Worm (Caenorhabditis elegans): Measurements from ENCODE around the gene str-155.

Gene str-155

DNA sequence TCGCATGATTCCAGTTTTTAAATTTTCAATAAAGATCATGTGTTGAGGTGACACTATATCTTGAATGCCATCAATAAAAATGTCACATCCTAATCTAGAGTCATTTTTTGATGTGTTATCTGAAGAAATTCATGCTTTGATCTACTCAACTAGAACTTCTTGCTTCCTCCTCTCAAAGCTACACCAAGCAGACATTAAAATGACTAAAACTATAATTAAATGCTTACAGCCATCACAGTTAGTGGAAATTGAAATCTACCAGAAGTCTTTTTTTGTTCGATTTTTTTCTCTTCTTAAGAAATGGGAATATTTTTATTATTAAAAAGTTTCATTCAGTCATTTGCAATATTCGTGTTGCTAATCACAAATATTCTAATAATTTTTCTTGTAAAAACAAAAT lies 2.0 kb downstream of the str-155 start, which contains the start of gene str-158:
Gene str-158, plus strand, starts transcription at position 301 of the 400 bp plus-strand sequence.
- TF ChIP-seq lin-39 (tag; optimal IDR thresholded peaks at IDR 0.05) (no peak), ZK546.5 (tag; optimal IDR thresholded peaks at IDR 0.05) (no peak), nhr-77 (tag; optimal IDR thresholded peaks at IDR 0.05) (no peak), ama-1 (optimal IDR thresholded peaks at IDR 0.05) (no peak), ztf-4 (tag; optimal IDR thresholded peaks at IDR 0.05) (no peak), ceh-16 (tag; optimal IDR thresholded peaks at IDR 0.05) (no peak), lsy-2 (tag; optimal IDR thresholded peaks at IDR 0.05) (no peak), egl-27 (tag; optimal IDR thresholded peaks at IDR 0.05) (no peak), aly-2 (tag; optimal IDR thresholded peaks at IDR 0.05) (no peak), R02D3.7 (tag; optimal IDR thresholded peaks at IDR 0.05) (no peak), F13H6.1 (tag; optimal IDR thresholded peaks at IDR 0.05) (no peak), unc-55 (GFP tag; optimal IDR thresholded peaks at IDR 0.05) (no peak)

DNA sequence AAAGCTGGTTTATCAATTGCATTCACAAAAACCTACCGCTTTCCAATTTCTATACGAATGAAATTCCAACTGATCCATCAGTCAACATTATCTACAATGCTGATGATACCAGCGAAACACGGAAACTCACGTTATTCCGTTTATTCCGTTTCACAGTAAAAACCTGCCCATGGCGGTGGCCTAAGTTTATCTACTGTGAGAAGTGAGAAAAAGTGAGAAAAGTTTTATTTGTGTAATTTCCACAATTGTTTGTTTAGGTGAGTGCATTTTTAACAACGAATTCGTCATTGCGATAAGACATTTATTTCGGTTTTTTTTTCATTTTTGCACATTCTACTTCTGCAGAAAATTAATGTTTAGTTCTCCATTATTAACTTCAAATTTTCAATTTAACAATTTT lies 14.3 kb downstream of the str-155 start, which contains the start of gene Y9C9A.8:
Gene Y9C9A.8, plus strand, starts transcription at position 301 of the 400 bp plus-strand sequence.
- TF ChIP-seq unc-39 (tag; optimal IDR thresholded peaks at IDR 0.05): no peak
- peak; percentile 13 for TF ChIP-seq fos-1 (tag; optimal IDR thresholded peaks at IDR 0.05)
- no peak for TF ChIP-seq ZK546.5 (tag; optimal IDR thresholded peaks at IDR 0.05)
- TF ChIP-seq nhr-129 (tag; optimal IDR thresholded peaks at IDR 0.05): no peak
- TF ChIP-seq unc-55 (GFP tag; optimal IDR thresholded peaks at IDR 0.05): no peak

DNA sequence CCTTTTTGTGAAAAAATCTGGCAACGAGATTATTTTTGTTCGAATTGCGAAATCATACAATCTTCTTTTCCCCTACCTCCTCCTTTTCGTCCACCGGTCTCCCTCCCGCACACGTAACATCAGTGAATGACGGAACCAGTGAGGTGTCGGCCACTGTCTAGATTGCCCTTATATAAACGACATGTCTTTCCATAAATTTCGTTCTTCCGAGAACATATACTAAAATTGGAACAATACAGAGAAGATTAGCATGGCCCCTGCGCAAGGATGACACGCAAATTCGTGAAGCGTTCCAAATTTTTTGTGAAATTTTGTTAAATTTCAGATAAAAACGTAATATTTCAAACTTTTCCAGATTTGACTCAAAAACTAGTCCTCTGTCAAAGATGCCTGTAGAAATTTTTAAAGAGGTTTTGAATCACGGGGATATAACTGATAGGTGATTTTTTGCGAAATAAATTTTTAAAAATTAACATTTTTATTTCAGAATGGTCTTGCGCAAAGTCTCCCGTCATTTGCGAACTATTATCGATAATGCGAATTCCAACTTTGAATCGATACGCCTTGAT lies 15.0 kb downstream of the str-155 start:
- TF ChIP-seq ztf-4 (tag; optimal IDR thresholded peaks at IDR 0.05) (no peak), gmeb-1 (tag; optimal IDR thresholded peaks at IDR 0.05) (peak; percentile 39), sma-3 (GFP tag; optimal IDR thresholded peaks at IDR 0.05) (peak; percentile 67), snpc-4 (tag; optimal IDR thresholded peaks at IDR 0.05) (peak; percentile 92), sma-9 (GFP tag; optimal IDR thresholded peaks at IDR 0.05) (peak; percentile 8), sma-9 (tag; optimal IDR thresholded peaks at IDR 0.05) (no peak), nhr-21 (tag; optimal IDR thresholded peaks at IDR 0.05) (peak; percentile 24), crh-2 (tag; optimal IDR thresholded peaks at IDR 0.05) (peak; percentile 19), elt-3 (tag; optimal IDR thresholded peaks at IDR 0.05) (no peak)

DNA sequence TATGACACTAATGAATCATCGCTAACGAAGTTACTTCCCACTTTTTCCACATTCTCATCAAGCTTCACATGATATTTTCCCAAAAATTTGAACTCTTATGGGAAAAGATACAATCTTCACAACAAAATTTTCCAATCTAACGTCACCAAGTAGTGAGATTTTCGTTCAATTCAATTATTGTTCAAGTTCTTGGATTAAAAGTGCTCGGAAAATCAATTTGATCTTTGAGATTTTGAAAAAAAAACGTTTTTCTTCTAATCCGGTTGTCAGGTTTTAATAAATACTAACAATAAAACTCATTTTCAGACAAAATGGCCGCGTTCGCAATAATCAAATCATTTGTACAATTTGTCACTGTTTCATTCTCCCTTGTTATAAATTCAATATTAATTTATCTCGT lies 18.3 kb downstream of the str-155 start, which contains the start of gene str-153:
Gene str-153, plus strand, starts transcription at position 301 of the 400 bp plus-strand sequence.
- TF ChIP-seq peb-1 (tag; optimal IDR thresholded peaks at IDR 0.05) (no peak), nhr-23 (tag; optimal IDR thresholded peaks at IDR 0.05) (no peak), ztf-11 (tag; optimal IDR thresholded peaks at IDR 0.05) (no peak), ztf-4 (tag; optimal IDR thresholded peaks at IDR 0.05) (no peak), ceh-16 (tag; optimal IDR thresholded peaks at IDR 0.05) (no peak), aly-2 (tag; optimal IDR thresholded peaks at IDR 0.05) (no peak), fos-1 (tag; optimal IDR thresholded peaks at IDR 0.05) (no peak), lin-13 (GFP tag; optimal IDR thresholded peaks at IDR 0.05) (no peak), nhr-25 (tag; optimal IDR thresholded peaks at IDR 0.05) (no peak), sem-4 (tag; optimal IDR thresholded peaks at IDR 0.05) (no peak), mdl-1 (tag; optimal IDR thresholded peaks at IDR 0.05) (no peak), unc-39 (tag; optimal IDR thresholded peaks at IDR 0.05) (no peak)

DNA sequence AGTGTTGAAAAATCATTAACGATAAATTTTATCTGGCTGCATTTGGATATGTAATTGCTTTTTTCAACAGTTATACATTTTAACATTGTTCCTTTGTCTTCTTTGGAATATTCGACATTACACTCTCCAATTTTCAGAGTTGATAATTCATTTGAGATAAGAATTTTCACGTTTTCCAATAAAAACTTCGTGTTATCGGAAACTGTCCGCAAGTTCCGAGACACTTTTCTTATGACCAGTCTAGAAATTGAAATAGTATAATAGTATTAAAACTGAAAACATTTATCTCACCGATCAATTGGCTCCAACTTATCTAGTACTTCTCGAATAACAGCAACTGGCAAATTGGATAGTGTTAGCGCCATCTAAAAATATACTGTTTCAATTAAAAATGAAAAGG lies 21.9 kb downstream of the str-155 start, which contains the start of gene fbxa-86:
Gene fbxa-86, minus strand, starts transcription at position 367 of the 400 bp plus-strand sequence.
- TF ChIP-seq F13H6.1 (tag; optimal IDR thresholded peaks at IDR 0.05) (no peak), fos-1 (tag; optimal IDR thresholded peaks at IDR 0.05) (peak; percentile 69), nhr-129 (tag; optimal IDR thresholded peaks at IDR 0.05) (no peak)

DNA sequence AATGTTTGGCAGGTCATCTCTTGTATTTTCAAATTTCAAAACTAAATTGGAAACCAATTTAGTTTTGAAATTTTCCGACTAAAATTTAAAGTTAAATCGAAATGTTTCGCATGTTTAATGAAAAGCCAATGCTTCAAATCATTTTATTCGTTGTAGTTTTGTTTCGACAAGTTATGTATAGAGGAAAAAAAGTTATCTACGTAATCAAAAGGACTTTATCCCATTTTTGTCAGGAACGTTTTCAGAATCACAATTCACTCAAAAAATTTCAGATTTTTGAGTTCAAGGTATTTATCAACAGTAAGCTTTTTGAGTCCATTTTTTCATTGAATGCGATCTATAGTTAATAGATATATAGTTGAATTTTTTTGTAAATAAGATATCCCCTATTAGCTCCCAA lies 22.9 kb downstream of the str-155 start, which contains the start of gene str-168:
Gene str-168, plus strand, starts transcription at position 301 of the 400 bp plus-strand sequence.
- TF ChIP-seq lsy-2 (tag; optimal IDR thresholded peaks at IDR 0.05) (no peak), nhr-25 (tag; optimal IDR thresholded peaks at IDR 0.05) (no peak), gmeb-1 (tag; optimal IDR thresholded peaks at IDR 0.05) (no peak), C34F6.9 (tag; optimal IDR thresholded peaks at IDR 0.05) (no peak), ceh-82 (tag; optimal IDR thresholded peaks at IDR 0.05) (no peak), nhr-237 (tag; optimal IDR thresholded peaks at IDR 0.05) (no peak), lin-11 (tag; optimal IDR thresholded peaks at IDR 0.05) (no peak), mbf-1 (tag; optimal IDR thresholded peaks at IDR 0.05) (no peak), egl-27 (tag; optimal IDR thresholded peaks at IDR 0.05) (no peak), sem-4 (tag; optimal IDR thresholded peaks at IDR 0.05) (no peak), elt-3 (tag; optimal IDR thresholded peaks at IDR 0.05) (no peak)

Data from whole organism, L2 larva.